Fruit fly (Drosophila melanogaster) whole organism, wandering third instar larva: ENCODE measurements around the gene CG10747.

Source experiments
- Abd-B ChIP-seq: fragments of >200 bp; optimal IDR thresholded peaks from 2 replicates; lab custom pipeline; 2017; ENCODE audit warnings: missing biosample characterization, missing genetic modification characterization
- CG32264 ChIP-seq: fragments of 200-800 bp; sonication (Bioruptor generic); optimal IDR thresholded peaks from 2 replicates; lab custom pipeline; 2016; ENCODE audit warnings: missing biosample characterization, missing genetic modification characterization
- CG9705 ChIP-seq: fragments of 200-800 bp; sonication (Bioruptor generic); optimal IDR thresholded peaks from 2 replicates; lab custom pipeline; 2018; ENCODE audit warnings: missing biosample characterization, mild to moderate bottlenecking, missing genetic modification characterization
- CrebA ChIP-seq: fragments of 200-800 bp; sonication (Bioruptor generic); optimal IDR thresholded peaks from 2 replicates; lab custom pipeline; 2016; ENCODE audit warnings: missing biosample characterization, mild to moderate bottlenecking, missing genetic modification characterization, borderline replicate concordance
- Dfd ChIP-seq: fragments of >200 bp; optimal IDR thresholded peaks from 2 replicates; lab custom pipeline; 2017; ENCODE audit warnings: missing biosample characterization, missing genetic modification characterization
- Dif ChIP-seq: fragments of 200-275, 200-300 bp; sonication (Bioruptor generic); optimal IDR thresholded peaks from 2 replicates; lab custom pipeline; 2018; ENCODE audit warnings: missing biosample characterization, missing genetic modification characterization; ENCODE audit not compliant: partially characterized antibody
- GATAd ChIP-seq: sonication (Bioruptor generic); optimal IDR thresholded peaks from 2 replicates; lab custom pipeline; 2016; ENCODE audit warnings: missing biosample characterization, missing genetic modification characterization
- HLH106 ChIP-seq: fragments of 200-800 bp; optimal IDR thresholded peaks from 3 replicates; lab custom pipeline; 2019; ENCODE audit warnings: missing biosample characterization, mild to moderate bottlenecking, missing genetic modification characterization, moderate library complexity
- Hnf4 ChIP-seq: fragments of 200-800 bp; sonication (Bioruptor generic); optimal IDR thresholded peaks from 2 replicates; lab custom pipeline; 2016; ENCODE audit warnings: missing biosample characterization, mild to moderate bottlenecking, missing genetic modification characterization
- Hr78 ChIP-seq: fragments of >200 bp; optimal IDR thresholded peaks from 2 replicates; lab custom pipeline; 2017; ENCODE audit warnings: missing biosample characterization, missing genetic modification characterization
- Hr83 ChIP-seq: fragments of 200-300 bp; sonication (Bioruptor generic); optimal IDR thresholded peaks from 2 replicates; lab custom pipeline; 2016; ENCODE audit warnings: missing biosample characterization, mild to moderate bottlenecking, missing genetic modification characterization, moderate library complexity; ENCODE audit not compliant: poor library complexity, severe bottlenecking
- Jra ChIP-seq: sonication (Bioruptor generic); optimal IDR thresholded peaks from 2 replicates; lab custom pipeline; 2016; ENCODE audit warnings: missing biosample characterization, missing genetic modification characterization
- Mio ChIP-seq: sonication (Bioruptor generic); optimal IDR thresholded peaks from 2 replicates; lab custom pipeline; 2016; ENCODE audit warnings: missing biosample characterization, missing genetic modification characterization
- Myc ChIP-seq: fragments of >200 bp; optimal IDR thresholded peaks from 2 replicates; lab custom pipeline; 2017
- N ChIP-seq: fragments of >200 bp; optimal IDR thresholded peaks from 2 replicates; lab custom pipeline; 2018; ENCODE audit warnings: missing biosample characterization, missing external identifiers, missing genetic modification characterization
- OdsH ChIP-seq: fragments of 200-800 bp; sonication (Bioruptor generic); optimal IDR thresholded peaks from 2 replicates; lab custom pipeline; 2016; ENCODE audit warnings: missing biosample characterization, mild to moderate bottlenecking, missing genetic modification characterization
- Rel ChIP-seq, 2 experiments: fragments of 200-800 bp; sonication (Bioruptor generic) in 1 of 2; optimal IDR thresholded peaks; 2 replicates in 1 of 2; 3 replicates in 1 of 2; lab custom pipeline; 2016 to 2019; ENCODE audit warnings: mild to moderate bottlenecking in 2 of 2, missing biosample characterization in 2 of 2, missing genetic modification characterization in 2 of 2, moderate library complexity in 1 of 2
- Sp1 ChIP-seq: fragments of 200-800 bp; sonication (Bioruptor generic); optimal IDR thresholded peaks from 3 replicates; lab custom pipeline; 2019; ENCODE audit warnings: missing biosample characterization, mild to moderate bottlenecking, missing genetic modification characterization, moderate library complexity
- Vsx2 ChIP-seq: fragments of 200-300, 225-300 bp; sonication (Bioruptor generic); optimal IDR thresholded peaks from 2 replicates; lab custom pipeline; 2018; ENCODE audit warnings: missing biosample characterization, missing genetic modification characterization; ENCODE audit not compliant: partially characterized antibody
- br ChIP-seq: fragments of 200-800 bp; sonication (Bioruptor generic); optimal IDR thresholded peaks from 2 replicates; lab custom pipeline; 2016; ENCODE audit warnings: missing biosample characterization, missing genetic modification characterization
- brk ChIP-seq: fragments of 200-800 bp; sonication (Bioruptor generic); optimal IDR thresholded peaks from 2 replicates; lab custom pipeline; 2016; ENCODE audit warnings: missing biosample characterization, mild to moderate bottlenecking, missing genetic modification characterization
- dl ChIP-seq, 2 experiments: fragments of 175-275, 200-275 bp in 1 of 2; fragments of 200-275 bp in 1 of 2; sonication (Bioruptor generic); optimal IDR thresholded peaks; lab custom pipeline; 2018; ENCODE audit warnings: mild to moderate bottlenecking in 2 of 2, missing biosample characterization in 2 of 2, missing genetic modification characterization in 2 of 2, moderate library complexity in 2 of 2; ENCODE audit not compliant: partially characterized antibody in 2 of 2, insufficient read depth in 1 of 2
- dmrt93B ChIP-seq: fragments of 200-800 bp; sonication (Bioruptor generic); optimal IDR thresholded peaks from 2 replicates; lab custom pipeline; 2018; ENCODE audit warnings: missing biosample characterization, mild to moderate bottlenecking, missing genetic modification characterization
- dsf ChIP-seq: sonication (Bioruptor generic); optimal IDR thresholded peaks from 2 replicates; lab custom pipeline; 2016; ENCODE audit warnings: missing biosample characterization, missing genetic modification characterization, borderline replicate concordance
- ey ChIP-seq: fragments of 200-800 bp; sonication (Bioruptor generic); optimal IDR thresholded peaks from 2 replicates; lab custom pipeline; 2016; ENCODE audit warnings: missing biosample characterization, missing genetic modification characterization
- foxo ChIP-seq, 2 experiments: fragments of 200-800 bp; sonication (Bioruptor generic); optimal IDR thresholded peaks; 2 replicates in 1 of 2; 3 replicates in 1 of 2; lab custom pipeline; 2016 to 2017; ENCODE audit warnings: missing biosample characterization in 2 of 2, missing genetic modification characterization in 2 of 2
- fru ChIP-seq: fragments of 200-800 bp; sonication (Bioruptor generic); optimal IDR thresholded peaks from 3 replicates; lab custom pipeline; 2016; ENCODE audit warnings: missing biosample characterization, mild to moderate bottlenecking, missing genetic modification characterization
- h ChIP-seq: fragments of 200-800 bp; sonication (Bioruptor generic); optimal IDR thresholded peaks from 3 replicates; lab custom pipeline; 2016; ENCODE audit warnings: missing biosample characterization, mild to moderate bottlenecking, missing genetic modification characterization
- jim ChIP-seq: fragments of 175-275, 200-325 bp; sonication (Bioruptor generic); optimal IDR thresholded peaks from 2 replicates; lab custom pipeline; 2016; ENCODE audit warnings: missing biosample characterization, mild to moderate bottlenecking, missing genetic modification characterization
- lola ChIP-seq: fragments of >200 bp; optimal IDR thresholded peaks from 2 replicates; lab custom pipeline; 2017; ENCODE audit warnings: missing biosample characterization, missing genetic modification characterization
- pan ChIP-seq: fragments of >200 bp; optimal IDR thresholded peaks from 2 replicates; lab custom pipeline; 2017
- rgr ChIP-seq: fragments of 200-800 bp; sonication (Bioruptor generic); optimal IDR thresholded peaks from 3 replicates; lab custom pipeline; 2016; ENCODE audit warnings: missing biosample characterization, mild to moderate bottlenecking, missing genetic modification characterization
- sage ChIP-seq: fragments of 200-800 bp; sonication (Bioruptor generic); optimal IDR thresholded peaks from 2 replicates; lab custom pipeline; 2016; ENCODE audit warnings: missing biosample characterization, mild to moderate bottlenecking, missing genetic modification characterization
- sv ChIP-seq: fragments of 200-800 bp; sonication (Bioruptor generic); optimal IDR thresholded peaks from 3 replicates; lab custom pipeline; 2016; ENCODE audit warnings: missing biosample characterization, missing genetic modification characterization
- tai ChIP-seq: sonication (Bioruptor generic); optimal IDR thresholded peaks from 2 replicates; lab custom pipeline; 2016; ENCODE audit warnings: missing biosample characterization, missing genetic modification characterization
- usp ChIP-seq: fragments of >200 bp; optimal IDR thresholded peaks from 2 replicates; lab custom pipeline; 2017; ENCODE audit warnings: missing biosample characterization, missing genetic modification characterization
- woc ChIP-seq: sonication (Bioruptor generic); optimal IDR thresholded peaks from 2 replicates; lab custom pipeline; 2016; ENCODE audit warnings: missing biosample characterization, mild to moderate bottlenecking, missing genetic modification characterization

CG10747 gene

DNA sequence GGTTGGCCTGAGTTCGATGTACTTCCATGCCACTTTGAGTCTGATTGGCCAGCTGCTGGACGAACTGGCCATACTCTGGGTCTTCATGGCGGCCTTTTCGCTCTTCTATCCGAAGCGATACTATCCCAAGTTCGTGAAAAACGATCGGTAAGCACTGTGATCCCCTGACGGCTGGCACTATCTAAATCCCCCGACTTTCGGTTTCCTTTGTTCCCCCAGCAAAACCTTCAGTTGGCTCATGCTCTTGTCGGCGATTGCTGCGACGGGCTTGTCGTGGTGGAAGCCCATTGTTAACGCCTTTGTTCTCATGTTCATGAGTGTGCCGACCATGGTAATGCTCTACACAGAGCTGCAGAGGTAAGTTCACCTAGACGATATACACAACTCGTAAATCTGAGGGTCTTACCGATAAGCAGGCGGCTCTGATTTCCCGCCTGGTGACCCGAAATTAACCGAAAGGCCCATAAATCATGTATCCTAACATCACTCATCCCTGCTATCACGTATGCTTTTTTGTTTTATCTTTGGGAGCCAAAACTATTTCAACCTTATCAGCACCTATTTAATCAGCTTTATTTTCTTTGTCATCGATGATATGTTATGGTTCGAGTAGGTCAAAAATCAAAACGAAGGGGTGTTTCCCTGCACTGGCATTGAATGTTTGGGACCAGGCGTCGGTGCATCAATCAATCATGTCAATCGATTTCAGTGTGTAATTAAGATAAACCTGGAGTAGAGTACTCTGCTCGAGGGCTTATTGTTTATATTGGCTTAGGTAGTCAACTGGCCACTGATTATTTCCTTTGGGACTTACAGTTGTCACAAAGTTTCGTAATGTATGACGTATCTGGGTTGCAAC is 21.8 kb downstream of the CG10747 start:
- peak; percentile 17 for TF ChIP-seq br
- TF ChIP-seq ey (GFP tag; lab: Kevin White, UChicago), result no peak
- TF ChIP-seq OdsH, result peak; percentile 1
- TF ChIP-seq sage, result no peak
- no peak for TF ChIP-seq Rel (GFP tag; optimal IDR thresholded peaks at IDR 0.05; lab: Kevin White, UChicago)
- peak; percentile 99 for TF ChIP-seq Rel (tag; optimal IDR thresholded peaks at IDR 0.05; lab: Kevin White, UChicago)
- no peak for TF ChIP-seq HLH106 (tag; lab: Kevin White, UChicago)
- no peak for TF ChIP-seq dl (GFP tag; optimal IDR thresholded peaks at IDR 0.05; lab: Kevin White, UChicago; ENCODE audit: insufficient read depth in 1 of 2, partially characterized antibody in 2 of 2)
- TF ChIP-seq h, result peak; percentile 35

dm6 chr2L:20067928-20068327 is 23.2 kb downstream of the CG10747 start:
- TF ChIP-seq CG32264 (GFP tag; lab: Kevin White, UChicago), result no peak
- TF ChIP-seq Rel (GFP tag; optimal IDR thresholded peaks at IDR 0.05; lab: Kevin White, UChicago), result no peak
- peak; percentile 63 for TF ChIP-seq Rel (tag; optimal IDR thresholded peaks at IDR 0.05; lab: Kevin White, UChicago)

DNA sequence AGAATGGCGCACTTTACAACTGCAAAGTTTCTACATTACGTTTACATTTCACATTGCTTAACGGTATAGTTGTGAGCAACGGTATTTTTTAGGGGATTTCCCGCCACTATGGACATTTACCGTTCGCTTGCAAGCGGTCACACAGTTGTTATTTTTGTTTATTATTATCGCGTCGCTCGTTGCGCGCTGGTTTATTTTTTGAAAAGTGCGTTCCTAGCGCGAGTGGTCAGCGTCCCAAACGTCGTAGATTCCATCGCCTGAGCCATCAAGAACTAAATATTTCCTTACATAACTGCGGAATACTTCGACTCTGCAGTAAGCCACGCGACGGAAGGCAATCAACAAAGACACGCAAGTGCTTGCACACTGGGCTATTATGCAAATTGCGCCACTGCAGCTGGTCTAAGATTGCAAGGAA is 24.9 kb downstream of the CG10747 start, which contains the start of gene bwa:
bwa (plus strand) TSS at position 159 of the 418 bp plus-strand sequence.
- TF ChIP-seq rgr, result peak; percentile 5
- no peak for TF ChIP-seq Rel (GFP tag; optimal IDR thresholded peaks at IDR 0.05; lab: Kevin White, UChicago)
- peak; percentile 98 for TF ChIP-seq Rel (tag; optimal IDR thresholded peaks at IDR 0.05; lab: Kevin White, UChicago)
- no peak for TF ChIP-seq OdsH
- TF ChIP-seq h, result peak; percentile 5

- no peak for TF ChIP-seq Jra (GFP tag; lab: Kevin White, UChicago)
- TF ChIP-seq, all 38 proteins: peak for 0
Observed at dm6 chr2L:20065516-20065915, 25.6 kb downstream of the CG10747 start, which contains the start of gene vls. Gene vls, minus strand, starts transcription at chr2L:20065679.

- peak; percentile 65 for TF ChIP-seq sv (GFP tag; lab: Kevin White, UChicago)
- TF ChIP-seq lola (GFP tag; lab: Kevin White, UChicago), result no peak
- no peak for TF ChIP-seq brk (GFP tag; lab: Kevin White, UChicago)
- peak; percentile 73 for TF ChIP-seq woc
- TF ChIP-seq Mio (GFP tag; lab: Kevin White, UChicago), result no peak
- no peak for TF ChIP-seq Hnf4
- no peak for TF ChIP-seq Hr78 (GFP tag; lab: Kevin White, UChicago)
- TF ChIP-seq HLH106 (tag; lab: Kevin White, UChicago), result peak; percentile 64
- TF ChIP-seq GATAd (GFP tag; lab: Kevin White, UChicago), result peak; percentile 14
- peak; percentile 16 for TF ChIP-seq OdsH
- TF ChIP-seq br, result peak; percentile 20
- peak; percentile 45 for TF ChIP-seq dmrt93B (GFP tag; lab: Kevin White, UChicago)
- peak; percentile 94 for TF ChIP-seq Myc (lab: Kevin White, UChicago)
- no peak for TF ChIP-seq pan (lab: Kevin White, UChicago)
- no peak for TF ChIP-seq CrebA (GFP tag; lab: Kevin White, UChicago)
- TF ChIP-seq Hr83, result no peak
- TF ChIP-seq Vsx2 (GFP tag; lab: Kevin White, UChicago), result no peak
- TF ChIP-seq sage, result no peak
- TF ChIP-seq N, result no peak
- peak; percentile 44 for TF ChIP-seq rgr
- peak; percentile 62 for TF ChIP-seq fru (GFP tag; lab: Kevin White, UChicago)
- peak in 1 of 2 experiments; percentile 70 for TF ChIP-seq foxo (GFP tag; optimal IDR thresholded peaks at IDR 0.05; lab: Kevin White, UChicago)
- TF ChIP-seq Abd-B, result no peak
- TF ChIP-seq CG9705 (GFP tag; lab: Kevin White, UChicago), result peak; percentile 44
- peak; percentile 23 for TF ChIP-seq dsf (GFP tag; lab: Kevin White, UChicago)
- TF ChIP-seq Rel (GFP tag; optimal IDR thresholded peaks at IDR 0.05; lab: Kevin White, UChicago), result no peak
- peak; percentile 31 for TF ChIP-seq Rel (tag; optimal IDR thresholded peaks at IDR 0.05; lab: Kevin White, UChicago)
- TF ChIP-seq dl (GFP tag; optimal IDR thresholded peaks at IDR 0.05; lab: Kevin White, UChicago; ENCODE audit: insufficient read depth in 1 of 2, partially characterized antibody in 2 of 2), result no peak
- TF ChIP-seq h, result peak; percentile 52
- TF ChIP-seq Dfd (GFP tag; lab: Kevin White, UChicago), result no peak
- no peak for TF ChIP-seq jim (GFP tag; lab: Kevin White, UChicago)
- no peak for TF ChIP-seq CG32264 (GFP tag; lab: Kevin White, UChicago)
- TF ChIP-seq usp (GFP tag; lab: Kevin White, UChicago), result no peak
- TF ChIP-seq Jra (GFP tag; lab: Kevin White, UChicago), result peak; percentile 57
- TF ChIP-seq Sp1 (GFP tag; lab: Kevin White, UChicago), result peak; percentile 41
- no peak for TF ChIP-seq tai (GFP tag; lab: Kevin White, UChicago)
- TF ChIP-seq Dif (GFP tag; lab: Kevin White, UChicago), result no peak
Observed at dm6 chr2L:20061018-20061657, 30.0 kb downstream of the CG10747 start, which contains the start of the genes barr and lok. Gene barr, minus strand, starts transcription at chr2L:20061370. Gene lok, plus strand, starts transcription at chr2L:20061422.
